Worm (Caenorhabditis elegans): ENCODE measurements around the gene ZK673.2.

ce11 chrII:10482899-10483298 is 34.8 kb downstream of the ZK673.2 start:
- no peak for TF ChIP-seq fkh-10 (GFP tag; optimal IDR thresholded peaks at IDR 0.05)
- no peak for TF ChIP-seq ceh-19 (GFP tag; optimal IDR thresholded peaks at IDR 0.05)
- no peak for TF ChIP-seq ama-1 (optimal IDR thresholded peaks at IDR 0.05)
- no peak for TF ChIP-seq odd-2 (tag; optimal IDR thresholded peaks at IDR 0.05)
- TF ChIP-seq sox-4 (tag; optimal IDR thresholded peaks at IDR 0.05) = no peak
- no peak for TF ChIP-seq lin-11 (tag; optimal IDR thresholded peaks at IDR 0.05)
- TF ChIP-seq tbx-2 (tag; optimal IDR thresholded peaks at IDR 0.05) = no peak
- no peak for TF ChIP-seq mec-3 (tag; optimal IDR thresholded peaks at IDR 0.05; ENCODE audit: borderline replicate concordance)
- TF ChIP-seq K09A11.1 (tag; optimal IDR thresholded peaks at IDR 0.05; ENCODE audit: insufficient read depth) = no peak
- TF ChIP-seq pros-1 (tag; optimal IDR thresholded peaks at IDR 0.05) = no peak
- TF ChIP-seq unc-42 (tag; optimal IDR thresholded peaks at IDR 0.05) = no peak
- TF ChIP-seq pag-3 (tag; optimal IDR thresholded peaks at IDR 0.05; ENCODE audit: borderline replicate concordance) = no peak
- TF ChIP-seq ceh-48 (tag; optimal IDR thresholded peaks at IDR 0.05) = no peak
- no peak for TF ChIP-seq pqm-1 (tag; optimal IDR thresholded peaks at IDR 0.05)

Data from whole organism, late embryonic.